Worm (Caenorhabditis elegans): Measurements from ENCODE around the gene aexr-2.

aexr-2 gene

ce11 chrX:6656770-6657169 is 25.4 kb upstream of the aexr-2 start:
- 0 out of 2 replicates have a peak, but pooled peaks have one; percentile 57 for TF ChIP-seq nhr-120 (GFP tag; IDR thresholded peaks at IDR 0.05)
- TF ChIP-seq nhr-80 (tag; optimal IDR thresholded peaks at IDR 0.05) = peak; percentile 38
- no peak for TF ChIP-seq hmg-20 (GFP tag; IDR thresholded peaks at IDR 0.05)
- no peak for TF ChIP-seq hrde-1 (tag; optimal IDR thresholded peaks at IDR 0.05; ENCODE audit: borderline replicate concordance)

- TF ChIP-seq snpc-4 (GFP tag; optimal IDR thresholded peaks at IDR 0.05) (no peak), snpc-4 (tag; optimal IDR thresholded peaks at IDR 0.05) (no peak), bed-2 (GFP tag; IDR thresholded peaks at IDR 0.05) (no peak), B0035.1 (tag; optimal IDR thresholded peaks at IDR 0.05) (no peak), hlh-26 (GFP tag; conservative IDR thresholded peaks at IDR 0.05) (no peak)
Measured at ce11 chrX:6656251-6656650, 24.9 kb upstream of the aexr-2 start.

- TF ChIP-seq efl-1 (GFP tag; optimal IDR thresholded peaks at IDR 0.05) (no peak), Y53G8AR.9 (GFP tag; conservative IDR thresholded peaks at IDR 0.05) (no peak), xnd-1 (tag; optimal IDR thresholded peaks at IDR 0.05) (no peak), cebp-2 (GFP tag; IDR thresholded peaks at IDR 0.05) (no peak), nhr-80 (tag; optimal IDR thresholded peaks at IDR 0.05) (peak; percentile 47), ceh-91 (GFP tag; IDR thresholded peaks at IDR 0.05) (no peak)
Measured at ce11 chrX:6655163-6655562, 23.8 kb upstream of the aexr-2 start, which contains the start of gene nhr-173. nhr-173 (plus strand) TSS chrX:6655528.

- TF ChIP-seq nhr-80 (tag; optimal IDR thresholded peaks at IDR 0.05) = peak; percentile 50
- no peak for TF ChIP-seq cebp-1 (GFP tag; IDR thresholded peaks at IDR 0.05)
- no peak for TF ChIP-seq cebp-1 (tag; optimal IDR thresholded peaks at IDR 0.05)
Measured at ce11 chrX:6654139-6654538, 22.8 kb upstream of the aexr-2 start.

- TF ChIP-seq dox-1 (GFP tag; IDR thresholded peaks at IDR 0.05) (0 out of 2 replicates have a peak, but pooled peaks have one; percentile 63), snpc-4 (GFP tag; optimal IDR thresholded peaks at IDR 0.05) (no peak), snpc-4 (tag; optimal IDR thresholded peaks at IDR 0.05) (no peak), cebp-1 (GFP tag; IDR thresholded peaks at IDR 0.05) (no peak), cebp-1 (tag; optimal IDR thresholded peaks at IDR 0.05) (peak; percentile 12), snpc-3.4 (tag; optimal IDR thresholded peaks at IDR 0.05) (no peak), nhr-179 (tag; optimal IDR thresholded peaks at IDR 0.05) (no peak), nhr-80 (tag; optimal IDR thresholded peaks at IDR 0.05) (peak; percentile 92), bed-2 (GFP tag; IDR thresholded peaks at IDR 0.05) (no peak), lag-1 (GFP tag; IDR thresholded peaks at IDR 0.05) (no peak), mel-28 (tag; optimal IDR thresholded peaks at IDR 0.05; ENCODE audit: borderline replicate concordance) (no peak), F39B2.1 (GFP tag; IDR thresholded peaks at IDR 0.05) (no peak)
Measured at ce11 chrX:6653173-6653572, 21.8 kb upstream of the aexr-2 start.

- TF ChIP-seq snpc-3.4 (tag; optimal IDR thresholded peaks at IDR 0.05) = no peak
- TF ChIP-seq snpc-1.1 (tag; optimal IDR thresholded peaks at IDR 0.05; ENCODE audit: insufficient read depth) = no peak
- TF ChIP-seq F39B2.1 (GFP tag; IDR thresholded peaks at IDR 0.05) = no peak
- TF ChIP-seq cebp-1 (GFP tag; IDR thresholded peaks at IDR 0.05) = no peak
- TF ChIP-seq cebp-1 (tag; optimal IDR thresholded peaks at IDR 0.05) = peak; percentile 48
- no peak for TF ChIP-seq rec-8 (tag; optimal IDR thresholded peaks at IDR 0.05)
- TF ChIP-seq atf-7 (tag; optimal IDR thresholded peaks at IDR 0.05) = no peak
Measured at ce11 chrX:6649573-6649972, 18.2 kb upstream of the aexr-2 start.

ce11 chrX:6646387-6647061 is 15.2 kb upstream of the aexr-2 start:
- TF ChIP-seq egl-18 (GFP tag; IDR thresholded peaks at IDR 0.05) = no peak
- TF ChIP-seq F49E8.2 (tag; optimal IDR thresholded peaks at IDR 0.05; ENCODE audit: insufficient read depth) = no peak
- TF ChIP-seq F10E7.11 (tag; optimal IDR thresholded peaks at IDR 0.05) = no peak
- TF ChIP-seq aptf-2 (GFP tag; conservative IDR thresholded peaks at IDR 0.05) = no peak
- TF ChIP-seq cebp-1 (GFP tag; IDR thresholded peaks at IDR 0.05) = no peak
- peak; percentile 56 for TF ChIP-seq cebp-1 (tag; optimal IDR thresholded peaks at IDR 0.05)
- peak; percentile 56 for TF ChIP-seq nhr-80 (tag; optimal IDR thresholded peaks at IDR 0.05)
- no peak for TF ChIP-seq B0336.3 (GFP tag; IDR thresholded peaks at IDR 0.05)
